Worm (Caenorhabditis elegans) whole organism, L4 larva: ENCODE results near the gene ZK1055.4.

ENCODE experiments used
- ZK546.5 ChIP-seq, 2 experiments: sonication (generic microtip); optimal IDR thresholded peaks; 2 replicates each; lab custom pipeline; 2017; ENCODE audit warnings: missing biosample characterization in 2 of 2, missing genetic modification characterization in 2 of 2
- ama-1 ChIP-seq: fragments of 150-350 bp; optimal IDR thresholded peaks from 2 replicates; lab custom pipeline; 2014; ENCODE audit warnings: inconsistent platforms, mixed read lengths
- ceh-82 ChIP-seq: sonication (generic microtip); optimal IDR thresholded peaks from 2 replicates; lab custom pipeline; 2017; ENCODE audit warnings: missing biosample characterization, missing genetic modification characterization
- dmd-9 ChIP-seq: fragments of 200-800 bp; sonication (Bioruptor generic); IDR thresholded peaks from 2 replicates; pipeline ENCODE4 v1.3.6; 2022; ENCODE audit warnings: missing genetic modification reagents, missing genetic modification characterization, missing compliant biosample characterization
- egl-27 ChIP-seq: sonication (generic microtip); optimal IDR thresholded peaks from 3 replicates; lab custom pipeline; 2017; ENCODE audit warnings: missing biosample characterization, missing genetic modification reagents, missing genetic modification characterization
- hlh-30 ChIP-seq: sonication (generic microtip); optimal IDR thresholded peaks from 2 replicates; lab custom pipeline; 2017; ENCODE audit warnings: antibody characterized with exemption, mild to moderate bottlenecking, missing genetic modification characterization, missing compliant biosample characterization; ENCODE audit not compliant: insufficient read depth
- madf-5 ChIP-seq, 2 experiments: fragments of 200-800 bp; sonication (Bioruptor generic); IDR thresholded peaks; 2 replicates each; pipeline ENCODE4 v1.3.6; 2022; ENCODE audit warnings: missing compliant biosample characterization in 2 of 2, missing genetic modification characterization in 2 of 2
- nhr-41 ChIP-seq: fragments of 200-800 bp; sonication (Bioruptor generic); IDR thresholded peaks from 2 replicates; pipeline ENCODE4 v1.3.6; 2022; ENCODE audit warnings: missing genetic modification reagents, missing genetic modification characterization, missing compliant biosample characterization
- nhr-6 ChIP-seq: fragments of 150-350 bp; optimal IDR thresholded peaks from 2 replicates; lab custom pipeline; 2014; ENCODE audit warnings: missing biosample characterization, missing genetic modification characterization
- nhr-77 ChIP-seq: fragments of 150-350 bp; optimal IDR thresholded peaks from 2 replicates; lab custom pipeline; 2014; ENCODE audit warnings: missing biosample characterization, missing genetic modification characterization
- skn-1 ChIP-seq: fragments of 150-350 bp; optimal IDR thresholded peaks from 2 replicates; lab custom pipeline; 2014; ENCODE audit warnings: missing biosample characterization, missing genetic modification characterization
- snpc-4 ChIP-seq: fragments of 150-350 bp; optimal IDR thresholded peaks from 2 replicates; lab custom pipeline; 2014; ENCODE audit warnings: missing biosample characterization, missing genetic modification characterization
- tag-97 ChIP-seq: fragments of 200-800 bp; sonication (Bioruptor generic); IDR thresholded peaks from 2 replicates; pipeline ENCODE4 v1.3.6; 2022; ENCODE audit warnings: missing genetic modification characterization, missing compliant biosample characterization
- zag-1 ChIP-seq: fragments of 150-350 bp; optimal IDR thresholded peaks from 2 replicates; lab custom pipeline; 2014; ENCODE audit warnings: missing biosample characterization, missing genetic modification characterization

DNA sequence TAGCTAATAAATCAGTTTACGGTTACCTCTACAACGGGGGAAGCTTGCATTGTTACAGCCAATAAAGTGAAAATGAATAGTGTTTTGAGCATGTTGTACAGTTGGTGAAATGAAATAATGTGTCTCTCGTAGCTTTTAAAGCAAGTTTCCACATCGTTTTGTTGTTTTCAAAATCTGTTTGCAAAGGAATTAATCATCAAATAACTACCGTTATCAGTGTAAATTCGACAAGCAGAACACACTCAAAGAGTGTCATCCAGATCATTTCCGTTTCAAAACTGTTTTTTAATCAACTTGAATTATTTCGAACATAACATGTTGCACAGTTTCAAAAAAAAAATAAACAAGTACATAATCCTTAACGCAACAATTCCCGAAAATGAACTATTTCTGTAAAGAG, 24.8 kb upstream of the ZK1055.4 start, which contains the start of gene spp-27:
- TF ChIP-seq nhr-6 (no peak), snpc-4 (no peak), madf-5 (GFP tag; IDR thresholded peaks at IDR 0.05; lab: Robert Waterston, UW) (no peak), nhr-77 (tag; lab: Kevin White, UChicago) (no peak), nhr-41 (GFP tag; lab: Robert Waterston, UW) (no peak), hlh-30 (tag; lab: Kevin White, UChicago) (no peak), egl-27 (tag; lab: Kevin White, UChicago) (no peak), zag-1 (tag; lab: Kevin White, UChicago) (no peak), ceh-82 (tag; lab: Kevin White, UChicago) (no peak), tag-97 (GFP tag; lab: Robert Waterston, UW) (no peak), ZK546.5 (tag; optimal IDR thresholded peaks at IDR 0.05; lab: Kevin White, UChicago) (no peak), skn-1 (no peak), dmd-9 (GFP tag; lab: Robert Waterston, UW) (no peak), ama-1 (lab: Kevin White, UChicago) (no peak)
